Fruit fly (Drosophila melanogaster): ENCODE data around the gene CG42681.
A peak's percentile ranks its signal among the peaks of the same experiment; 100 is the strongest.

Gene CG42681

dm6 chr2L:14701495-14701894 lies 42.7 kb upstream of the CG42681 start (continued):
- no peak for TF ChIP-seq bbx (GFP tag; IDR thresholded peaks at IDR 0.05; ENCODE audit: partially characterized antibody)
- TF ChIP-seq CG14860 (GFP tag; IDR thresholded peaks at IDR 0.05; ENCODE audit: partially characterized antibody): no peak
- TF ChIP-seq lov (optimal IDR thresholded peaks at IDR 0.05): no peak
- TF ChIP-seq lov (GFP tag; IDR thresholded peaks at IDR 0.05): no peak
- TF ChIP-seq wek (GFP tag; optimal IDR thresholded peaks at IDR 0.05): peak; percentile 3
- TF ChIP-seq so (GFP tag; IDR thresholded peaks at IDR 0.05): no peak
- TF ChIP-seq nerfin-1 (tag; optimal IDR thresholded peaks at IDR 0.05): no peak
- no peak for TF ChIP-seq CG2678 (tag; optimal IDR thresholded peaks at IDR 0.05)
- no peak for TF ChIP-seq MESR4 (GFP tag; optimal IDR thresholded peaks at IDR 0.05)
- TF ChIP-seq CG8944 (GFP tag; optimal IDR thresholded peaks at IDR 0.05): no peak
- TF ChIP-seq CG6175 (GFP tag; IDR thresholded peaks at IDR 0.05): no peak
- no peak for TF ChIP-seq Dad (GFP tag; optimal IDR thresholded peaks at IDR 0.05)
- no peak for TF ChIP-seq CG10543 (GFP tag; optimal IDR thresholded peaks at IDR 0.05)
- TF ChIP-seq tin (GFP tag; optimal IDR thresholded peaks at IDR 0.05): peak; percentile 73
- no peak for TF ChIP-seq Hr39 (optimal IDR thresholded peaks at IDR 0.05)
- TF ChIP-seq CG31224 (GFP tag; IDR thresholded peaks at IDR 0.05): no peak
- peak; percentile 68 for TF ChIP-seq jing (GFP tag; optimal IDR thresholded peaks at IDR 0.05)
- peak; percentile 72 for TF ChIP-seq Hr3 (GFP tag; optimal IDR thresholded peaks at IDR 0.05)
- peak; percentile 34 for TF ChIP-seq CG9437 (GFP tag; optimal IDR thresholded peaks at IDR 0.05)
- TF ChIP-seq CG5245 (GFP tag; optimal IDR thresholded peaks at IDR 0.05): peak; percentile 80
- peak; percentile 54 for TF ChIP-seq CG5953 (GFP tag; IDR thresholded peaks at IDR 0.05)
- no peak for TF ChIP-seq CG11696 (GFP tag; IDR thresholded peaks at IDR 0.05)
- TF ChIP-seq Lim3 (GFP tag; IDR thresholded peaks at IDR 0.05): peak; percentile 36; the same call in 1 of the 2 replicates
- TF ChIP-seq jigr1 (GFP tag; IDR thresholded peaks at IDR 0.05): no peak
- no peak for TF ChIP-seq CG3281 (GFP tag; optimal IDR thresholded peaks at IDR 0.05)
- peak; percentile 65 for TF ChIP-seq CG10366 (GFP tag; IDR thresholded peaks at IDR 0.05)
- no peak for TF ChIP-seq eyg (GFP tag; optimal IDR thresholded peaks at IDR 0.05)
- no peak for TF ChIP-seq emc (GFP tag; optimal IDR thresholded peaks at IDR 0.05)
- TF ChIP-seq sna (GFP tag; IDR thresholded peaks at IDR 0.05; ENCODE audit: partially characterized antibody): no peak
- peak in 1 of 2 experiments; percentile 50 for TF ChIP-seq chif (GFP tag; optimal IDR thresholded peaks at IDR 0.05)
- TF ChIP-seq Asciz (GFP tag; optimal IDR thresholded peaks at IDR 0.05): no peak
- no peak for TF ChIP-seq Drgx (GFP tag; IDR thresholded peaks at IDR 0.05)
- TF ChIP-seq CG13123 (GFP tag; optimal IDR thresholded peaks at IDR 0.05): no peak
- no peak for TF ChIP-seq tx (GFP tag; optimal IDR thresholded peaks at IDR 0.05)
- peak; percentile 5 for TF ChIP-seq chn (GFP tag; optimal IDR thresholded peaks at IDR 0.05)
- peak; percentile 78 for TF ChIP-seq Ssrp (tag; optimal IDR thresholded peaks at IDR 0.05)
- TF ChIP-seq Atf-2 (GFP tag; optimal IDR thresholded peaks at IDR 0.05): no peak
- TF ChIP-seq CG8089 (GFP tag; optimal IDR thresholded peaks at IDR 0.05): no peak
- TF ChIP-seq Nf-YA (GFP tag; IDR thresholded peaks at IDR 0.05): 0 out of 2 replicates have a peak, but pooled peaks have one; percentile 53
- peak; percentile 44 for TF ChIP-seq CG7556 (GFP tag; optimal IDR thresholded peaks at IDR 0.05)
- peak in 1 of 2 experiments; percentile 38 for TF ChIP-seq dpn (GFP tag; optimal IDR thresholded peaks at IDR 0.05)
- TF ChIP-seq otp (GFP tag; IDR thresholded peaks at IDR 0.05): peak; percentile 72
- no peak for TF ChIP-seq Dip3 (GFP tag; optimal IDR thresholded peaks at IDR 0.05)
- TF ChIP-seq Fer2 (tag; optimal IDR thresholded peaks at IDR 0.05): no peak
- TF ChIP-seq zfh1 (GFP tag; IDR thresholded peaks at IDR 0.05): peak; percentile 83
- TF ChIP-seq Opbp (GFP tag; IDR thresholded peaks at IDR 0.05; ENCODE audit: partially characterized antibody): no peak
- TF ChIP-seq NC2β (GFP tag; optimal IDR thresholded peaks at IDR 0.05): no peak
- no peak for TF ChIP-seq Ets65A (GFP tag)
- TF ChIP-seq C15 (GFP tag; IDR thresholded peaks at IDR 0.05): no peak
- no peak for TF ChIP-seq vfl (GFP tag; optimal IDR thresholded peaks at IDR 0.05)
- TF ChIP-seq Xrp1 (GFP tag; IDR thresholded peaks at IDR 0.05): no peak
- TF ChIP-seq CG31388 (GFP tag; optimal IDR thresholded peaks at IDR 0.05): no peak
- no peak for TF ChIP-seq CG6813 (GFP tag; optimal IDR thresholded peaks at IDR 0.05)

Data from whole organism, embryonic.